Worm (Caenorhabditis elegans) whole organism, L3 larva: ENCODE measurements around the gene T26A5.2.

ENCODE experiments used
- R02D3.7 ChIP-seq: fragments of 150-350 bp; optimal IDR thresholded peaks from 2 replicates; lab custom pipeline; 2014; ENCODE audit warnings: missing biosample characterization, missing genetic modification characterization
- ZK546.5 ChIP-seq: sonication (generic microtip); optimal IDR thresholded peaks from 2 replicates; lab custom pipeline; 2017; ENCODE audit warnings: missing biosample characterization, missing genetic modification characterization
- ama-1 ChIP-seq: fragments of 150-350 bp; optimal IDR thresholded peaks from 2 replicates; lab custom pipeline; 2018
- ceh-16 ChIP-seq: sonication (generic microtip); optimal IDR thresholded peaks from 2 replicates; lab custom pipeline; 2017; ENCODE audit warnings: missing biosample characterization, missing genetic modification characterization
- ceh-28 ChIP-seq: fragments of 150-350 bp; optimal IDR thresholded peaks from 2 replicates; lab custom pipeline; 2014; ENCODE audit warnings: missing biosample characterization, missing genetic modification reagents, missing genetic modification characterization
- ceh-82 ChIP-seq: fragments of 150-350 bp; optimal IDR thresholded peaks from 2 replicates; lab custom pipeline; 2014; ENCODE audit warnings: missing biosample characterization, missing genetic modification characterization
- ceh-9 ChIP-seq: sonication (generic microtip); optimal IDR thresholded peaks from 2 replicates; lab custom pipeline; 2018; ENCODE audit warnings: missing biosample characterization, missing genetic modification characterization
- daf-12 ChIP-seq: fragments of 150-350 bp; optimal IDR thresholded peaks from 2 replicates; lab custom pipeline; 2014; ENCODE audit warnings: missing biosample characterization, missing genetic modification reagents, missing genetic modification characterization
- egl-5 ChIP-seq: fragments of 150-350 bp; optimal IDR thresholded peaks from 2 replicates; lab custom pipeline; 2017; ENCODE audit warnings: missing biosample characterization, missing genetic modification reagents, missing genetic modification characterization, inconsistent platforms
- elt-2 ChIP-seq: sonication (generic microtip); optimal IDR thresholded peaks from 2 replicates; lab custom pipeline; 2016; ENCODE audit warnings: missing genetic modification reagents, mild to moderate bottlenecking, missing genetic modification characterization, missing compliant biosample characterization
- elt-3 ChIP-seq, 3 experiments: fragments of 150-350 bp in 1 of 3; sonication (generic microtip) in 2 of 3; optimal IDR thresholded peaks; 2 replicates in 2 of 3; 4 replicates in 1 of 3; lab custom pipeline; 2014 to 2017; ENCODE audit warnings: missing biosample characterization in 3 of 3, missing genetic modification characterization in 3 of 3
- eor-1 ChIP-seq, 2 experiments: fragments of 150-350 bp; optimal IDR thresholded peaks; 2 replicates each; lab custom pipeline; 2014 to 2018; ENCODE audit warnings: missing biosample characterization in 2 of 2, missing genetic modification characterization in 2 of 2
- fkh-10 ChIP-seq: sonication (generic microtip); optimal IDR thresholded peaks from 2 replicates; lab custom pipeline; 2017; ENCODE audit warnings: missing biosample characterization, missing genetic modification reagents, missing genetic modification characterization
- fkh-2 ChIP-seq: fragments of 150-350 bp; optimal IDR thresholded peaks from 2 replicates; lab custom pipeline; 2014; ENCODE audit warnings: missing biosample characterization, missing genetic modification reagents, missing genetic modification characterization
- fos-1 ChIP-seq: fragments of 150-350 bp; optimal IDR thresholded peaks from 2 replicates; lab custom pipeline; 2014; ENCODE audit warnings: missing biosample characterization, missing genetic modification characterization
- hmg-11 ChIP-seq: sonication (generic microtip); optimal IDR thresholded peaks from 2 replicates; lab custom pipeline; 2016; ENCODE audit warnings: missing genetic modification characterization, missing compliant biosample characterization
- jun-1 ChIP-seq: fragments of 150-350 bp; optimal IDR thresholded peaks from 2 replicates; lab custom pipeline; 2014; ENCODE audit warnings: missing biosample characterization, missing genetic modification reagents, missing genetic modification characterization
- lin-15B ChIP-seq: fragments of 150-350 bp; optimal IDR thresholded peaks from 2 replicates; lab custom pipeline; 2014; ENCODE audit warnings: missing biosample characterization, missing genetic modification characterization
- lin-39 ChIP-seq: fragments of 150-350 bp; optimal IDR thresholded peaks from 2 replicates; lab custom pipeline; 2018; ENCODE audit warnings: missing biosample characterization, missing genetic modification reagents, missing genetic modification characterization
- lsy-12 ChIP-seq: sonication (generic microtip); optimal IDR thresholded peaks from 2 replicates; lab custom pipeline; 2016; ENCODE audit warnings: mild to moderate bottlenecking, missing genetic modification characterization, missing compliant biosample characterization
- mdl-1 ChIP-seq: fragments of 150-350 bp; optimal IDR thresholded peaks from 2 replicates; lab custom pipeline; 2014; ENCODE audit warnings: missing biosample characterization, missing genetic modification characterization
- mml-1 ChIP-seq: fragments of 150-350 bp; sonication (generic microtip); optimal IDR thresholded peaks from 3 replicates; lab custom pipeline; 2014; ENCODE audit warnings: missing biosample characterization, missing genetic modification characterization
- nfya-1 ChIP-seq: sonication (generic microtip); optimal IDR thresholded peaks from 2 replicates; lab custom pipeline; 2017; ENCODE audit warnings: missing genetic modification characterization, mild to moderate bottlenecking, missing compliant biosample characterization, antibody characterized with exemption, moderate library complexity; ENCODE audit not compliant: insufficient read depth
- nhr-11 ChIP-seq: fragments of 150-350 bp; optimal IDR thresholded peaks from 2 replicates; lab custom pipeline; 2014; ENCODE audit warnings: missing biosample characterization, missing genetic modification characterization
- nhr-12 ChIP-seq: fragments of 150-350 bp; optimal IDR thresholded peaks from 2 replicates; lab custom pipeline; 2014; ENCODE audit warnings: missing biosample characterization, missing genetic modification characterization
- nhr-23 ChIP-seq: fragments of 150-350 bp; optimal IDR thresholded peaks from 2 replicates; lab custom pipeline; 2014; ENCODE audit warnings: missing biosample characterization, missing genetic modification reagents, missing genetic modification characterization
- nhr-28 ChIP-seq: fragments of 150-350 bp; optimal IDR thresholded peaks from 2 replicates; lab custom pipeline; 2014; ENCODE audit warnings: missing biosample characterization, missing genetic modification characterization
- nhr-67 ChIP-seq: fragments of 150-350 bp; optimal IDR thresholded peaks from 2 replicates; lab custom pipeline; 2014; ENCODE audit warnings: missing biosample characterization, missing genetic modification characterization
- pha-4 ChIP-seq: fragments of 150-350 bp; optimal IDR thresholded peaks from 2 replicates; lab custom pipeline; 2014; ENCODE audit warnings: missing biosample characterization, missing genetic modification reagents, missing genetic modification characterization
- pqm-1 ChIP-seq: fragments of 150-350 bp; optimal IDR thresholded peaks from 2 replicates; lab custom pipeline; 2017; ENCODE audit warnings: missing biosample characterization, missing genetic modification characterization, inconsistent platforms
- sea-2 ChIP-seq: fragments of 150-350 bp; sonication (generic microtip); optimal IDR thresholded peaks from 4 replicates; lab custom pipeline; 2014; ENCODE audit warnings: missing biosample characterization, missing genetic modification reagents, missing genetic modification characterization
- skn-1 ChIP-seq: fragments of 150-350 bp; optimal IDR thresholded peaks from 2 replicates; lab custom pipeline; 2014; ENCODE audit warnings: missing biosample characterization, missing genetic modification characterization
- snpc-4 ChIP-seq: fragments of 150-350 bp; optimal IDR thresholded peaks from 2 replicates; lab custom pipeline; 2014; ENCODE audit warnings: missing biosample characterization, missing genetic modification characterization
- tbx-2 ChIP-seq: sonication (generic microtip); optimal IDR thresholded peaks from 2 replicates; lab custom pipeline; 2016; ENCODE audit warnings: mild to moderate bottlenecking, missing genetic modification characterization, missing compliant biosample characterization
- zag-1 ChIP-seq: fragments of 150-350 bp; optimal IDR thresholded peaks from 2 replicates; lab custom pipeline; 2014; ENCODE audit warnings: missing biosample characterization, missing genetic modification characterization
- ztf-11 ChIP-seq: fragments of 150-350 bp; optimal IDR thresholded peaks from 2 replicates; lab custom pipeline; 2014; ENCODE audit warnings: missing biosample characterization, missing genetic modification characterization
- ztf-4 ChIP-seq: fragments of 150-350 bp; optimal IDR thresholded peaks from 2 replicates; lab custom pipeline; 2014; ENCODE audit warnings: missing biosample characterization, missing genetic modification characterization

Gene T26A5.2

DNA sequence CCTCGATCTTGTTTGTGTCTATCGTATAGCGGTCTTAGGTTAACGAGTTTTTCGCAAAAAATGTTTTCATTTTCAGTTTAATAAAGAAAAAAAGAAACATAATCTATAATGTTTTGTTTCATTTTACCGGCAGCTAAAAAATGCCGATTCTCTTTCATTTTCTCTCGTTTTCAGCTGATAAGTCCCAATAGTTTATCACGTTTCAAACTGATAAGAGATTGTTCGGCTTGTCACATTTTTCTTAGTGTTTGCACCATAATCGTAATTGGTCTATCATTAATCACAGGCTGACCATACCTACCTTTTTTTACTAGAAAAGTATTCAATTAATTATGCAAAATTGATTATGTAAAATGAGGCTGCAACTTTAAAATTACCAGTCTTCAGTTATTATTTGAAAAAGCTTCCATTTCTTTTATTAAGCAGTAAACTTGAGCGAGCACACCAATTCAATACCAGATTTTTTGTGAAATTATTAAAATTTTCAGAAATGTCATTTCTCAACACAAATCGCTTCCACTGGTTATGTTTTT lies 28.2 kb downstream of the T26A5.2 start, which contains the start of gene F23F12.13:
F23F12.13 (plus strand) TSS at position 483 of the 533 bp plus-strand sequence.
- TF ChIP-seq ama-1 (lab: Kevin White, UChicago) (no peak), nhr-28 (tag; lab: Kevin White, UChicago) (no peak), eor-1 (tag; optimal IDR thresholded peaks at IDR 0.05; lab: Kevin White, UChicago) (no peak), snpc-4 (tag; lab: Kevin White, UChicago) (no peak), egl-5 (no peak), pha-4 (tag; lab: Kevin White, UChicago) (peak; percentile 23), R02D3.7 (tag; lab: Kevin White, UChicago) (no peak), jun-1 (tag; lab: Kevin White, UChicago) (no peak), fos-1 (tag; lab: Kevin White, UChicago) (no peak), ztf-4 (tag; lab: Kevin White, UChicago) (no peak), elt-2 (tag; lab: Kevin White, UChicago) (peak; percentile 85), ceh-82 (tag; lab: Kevin White, UChicago) (no peak), tbx-2 (no peak), ztf-11 (no peak), skn-1 (no peak), mml-1 (tag; lab: Kevin White, UChicago) (no peak), ceh-9 (no peak), nhr-23 (tag; lab: Kevin White, UChicago) (no peak), daf-12 (tag; lab: Kevin White, UChicago) (no peak), zag-1 (tag; lab: Kevin White, UChicago) (no peak), pqm-1 (tag; lab: Kevin White, UChicago) (peak; percentile 77)
- TF ChIP-seq, all 47 proteins: peak for 3

- no peak for TF ChIP-seq lsy-12 (tag; lab: Kevin White, UChicago)
- TF ChIP-seq hmg-11 (tag; lab: Kevin White, UChicago): no peak
- no peak for TF ChIP-seq mdl-1 (tag; lab: Kevin White, UChicago)
- TF ChIP-seq pqm-1 (tag; lab: Kevin White, UChicago): no peak
- TF ChIP-seq elt-2 (tag; lab: Kevin White, UChicago): no peak
- no peak for TF ChIP-seq elt-3 (tag; optimal IDR thresholded peaks at IDR 0.05; lab: Kevin White, UChicago)
- no peak for TF ChIP-seq ceh-28 (tag; lab: Kevin White, UChicago)
- no peak for TF ChIP-seq egl-5
- no peak for TF ChIP-seq ceh-16
These were observed 31.1 kb downstream of the T26A5.2 start, which contains the start of gene sdz-15 for ce11 chrIII:6498176-6498575. Gene sdz-15 (plus strand): TSS chrIII:6498476.

DNA sequence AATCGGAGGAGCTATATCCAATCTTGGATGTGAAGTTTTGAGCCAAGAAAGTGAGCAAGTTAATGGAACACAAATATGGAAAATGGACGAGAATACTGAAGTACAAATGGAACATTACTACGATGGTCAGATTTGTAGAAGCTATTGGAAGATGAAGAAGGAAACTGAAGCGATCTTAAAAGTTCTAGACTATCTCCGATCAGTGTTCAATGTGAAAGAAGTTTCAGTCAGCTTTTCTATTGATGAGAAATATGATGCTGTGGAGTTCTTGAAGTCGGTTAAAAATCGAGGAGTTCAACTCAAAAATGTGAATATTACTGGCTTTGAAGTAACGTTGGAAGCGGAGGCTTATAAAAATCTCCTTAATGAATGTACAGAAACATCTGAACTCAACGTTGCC lies 32.0 kb downstream of the T26A5.2 start:
- TF ChIP-seq ceh-82 (tag; lab: Kevin White, UChicago): no peak
- TF ChIP-seq lin-39 (tag; lab: Kevin White, UChicago): no peak
- TF ChIP-seq lin-15B (tag; lab: Kevin White, UChicago): no peak
- TF ChIP-seq zag-1 (tag; lab: Kevin White, UChicago): no peak
- TF ChIP-seq sea-2 (GFP tag; lab: Kevin White, UChicago): no peak
- TF ChIP-seq ceh-9: no peak
- no peak for TF ChIP-seq R02D3.7 (tag; lab: Kevin White, UChicago)
- TF ChIP-seq daf-12 (tag; lab: Kevin White, UChicago): no peak
- no peak for TF ChIP-seq tbx-2
- TF ChIP-seq nhr-12 (tag; lab: Kevin White, UChicago): no peak
- no peak for TF ChIP-seq ZK546.5 (tag; lab: Kevin White, UChicago)
- TF ChIP-seq ztf-11: no peak
- TF ChIP-seq mdl-1 (tag; lab: Kevin White, UChicago): no peak
- TF ChIP-seq elt-3 (tag; optimal IDR thresholded peaks at IDR 0.05; lab: Kevin White, UChicago): no peak
- no peak for TF ChIP-seq fkh-2 (tag; lab: Kevin White, UChicago)
- TF ChIP-seq nhr-67 (tag; lab: Kevin White, UChicago): no peak
- no peak for TF ChIP-seq ama-1 (lab: Kevin White, UChicago)
- no peak for TF ChIP-seq fkh-10
- TF ChIP-seq nhr-28 (tag; lab: Kevin White, UChicago): no peak
- TF ChIP-seq, all 47 proteins: peak for 0

- TF ChIP-seq nhr-11 (tag; lab: Kevin White, UChicago) (no peak), ceh-82 (tag; lab: Kevin White, UChicago) (no peak), nfya-1 (peak; percentile 53), sea-2 (GFP tag; lab: Kevin White, UChicago) (no peak), pqm-1 (tag; lab: Kevin White, UChicago) (peak; percentile 21), elt-2 (tag; lab: Kevin White, UChicago) (peak; percentile 56)
- TF ChIP-seq, all 47 proteins: peak for 3
These were observed 33.0 kb downstream of the T26A5.2 start, which contains the start of gene F23F12.3 for ce11 chrIII:6500032-6500564. Gene F23F12.3 (plus strand): TSS chrIII:6500514.
